Fruit fly (Drosophila melanogaster): Measurements from ENCODE around the gene pinta.

pinta gene

DNA sequence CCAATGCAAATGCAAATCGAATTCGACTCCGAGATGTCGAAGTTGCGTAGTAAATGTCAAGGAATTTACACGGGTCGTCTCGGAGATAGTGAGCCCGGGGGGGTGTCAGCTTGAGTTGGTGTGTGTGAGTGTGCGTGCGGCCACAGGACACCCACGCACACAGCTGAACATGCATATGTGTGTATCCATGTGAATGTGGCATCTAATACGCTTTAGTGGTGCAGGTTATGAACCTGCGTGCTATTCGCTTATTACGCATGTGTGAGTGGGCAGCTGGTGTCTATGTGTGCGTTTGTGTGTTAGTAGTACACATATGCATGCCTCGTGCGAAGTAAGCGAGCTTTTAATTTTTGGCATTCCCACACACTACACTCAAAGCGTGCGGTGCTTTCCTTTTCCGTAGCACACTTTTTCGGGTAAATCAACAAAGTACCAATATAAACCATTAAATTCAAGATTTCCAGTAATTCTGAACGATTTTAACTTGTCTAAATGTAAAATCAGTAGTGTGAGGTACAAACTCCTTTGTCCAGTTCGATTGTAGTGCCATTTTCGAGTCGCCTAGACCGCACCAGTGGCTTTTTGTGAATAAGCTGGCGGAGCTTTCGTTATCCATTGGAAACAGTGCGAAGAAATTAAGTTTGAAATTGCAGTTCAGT lies 44.2 kb upstream of the pinta start (continued):
- TF ChIP-seq CG12659 (GFP tag; optimal IDR thresholded peaks at IDR 0.05): peak; percentile 87
- TF ChIP-seq CG7372 (GFP tag; IDR thresholded peaks at IDR 0.05): peak; percentile 78
- TF ChIP-seq salm (tag; optimal IDR thresholded peaks at IDR 0.05): peak; percentile 62
- TF ChIP-seq CG1792 (GFP tag; optimal IDR thresholded peaks at IDR 0.05): peak; percentile 88
- TF ChIP-seq tna (GFP tag; IDR thresholded peaks at IDR 0.05; ENCODE audit: partially characterized antibody): no peak
- TF ChIP-seq pros (GFP tag; optimal IDR thresholded peaks at IDR 0.05): no peak
- peak; percentile 96 for TF ChIP-seq sens (GFP tag)
- TF ChIP-seq CG12155 (GFP tag; optimal IDR thresholded peaks at IDR 0.05): peak; percentile 79
- TF ChIP-seq croc (GFP tag; conservative IDR thresholded peaks at IDR 0.05): peak; percentile 66
- TF ChIP-seq scrt (GFP tag; optimal IDR thresholded peaks at IDR 0.05): peak; percentile 87
- peak; percentile 93 for TF ChIP-seq caup (GFP tag; optimal IDR thresholded peaks at IDR 0.05; ENCODE audit: severe bottlenecking)
- TF ChIP-seq Gug (GFP tag; IDR thresholded peaks at IDR 0.05): peak; percentile 79
- TF ChIP-seq sug (tag; optimal IDR thresholded peaks at IDR 0.05): peak; percentile 86
- TF ChIP-seq danr (GFP tag; IDR thresholded peaks at IDR 0.05): peak; percentile 61; the same call in 1 of the 2 replicates
- peak; percentile 73 for TF ChIP-seq ERR (GFP tag; optimal IDR thresholded peaks at IDR 0.05)
- no peak for TF ChIP-seq CG17568 (GFP tag; optimal IDR thresholded peaks at IDR 0.05)
- peak; percentile 74 for TF ChIP-seq run (tag; optimal IDR thresholded peaks at IDR 0.05)
- peak; percentile 93 for TF ChIP-seq mam (GFP tag; optimal IDR thresholded peaks at IDR 0.05)
- no peak for TF ChIP-seq br (optimal IDR thresholded peaks at IDR 0.05)
- TF ChIP-seq luna (GFP tag; optimal IDR thresholded peaks at IDR 0.05): peak; percentile 70
- TF ChIP-seq CG3995 (GFP tag; optimal IDR thresholded peaks at IDR 0.05): peak; percentile 23
- peak; percentile 71 for TF ChIP-seq CG5245 (GFP tag; optimal IDR thresholded peaks at IDR 0.05)
- peak; percentile 72; the same call in 2 of the 3 replicates for TF ChIP-seq ase (GFP tag; IDR thresholded peaks at IDR 0.05)
- TF ChIP-seq CG18764 (GFP tag; optimal IDR thresholded peaks at IDR 0.05): peak; percentile 78
- no peak for TF ChIP-seq sna (GFP tag; IDR thresholded peaks at IDR 0.05; ENCODE audit: partially characterized antibody)
- TF ChIP-seq pum (GFP tag; optimal IDR thresholded peaks at IDR 0.05): peak; percentile 87
- no peak for TF ChIP-seq CG9797 (GFP tag; optimal IDR thresholded peaks at IDR 0.05)
- peak; percentile 85 for TF ChIP-seq CG12219 (GFP tag; optimal IDR thresholded peaks at IDR 0.05)
- peak; percentile 50 for TF ChIP-seq Ets97D (GFP tag; optimal IDR thresholded peaks at IDR 0.05)
- peak; percentile 90 for TF ChIP-seq Rfx (GFP tag; IDR thresholded peaks at IDR 0.05)
- TF ChIP-seq Doc2 (GFP tag; IDR thresholded peaks at IDR 0.05): 0 out of 2 replicates have a peak, but pooled peaks have one; percentile 39
- TF ChIP-seq CG6813 (GFP tag; optimal IDR thresholded peaks at IDR 0.05): peak; percentile 80
- TF ChIP-seq CG13775 (GFP tag; optimal IDR thresholded peaks at IDR 0.05): peak; percentile 75
- TF ChIP-seq CG9215 (GFP tag; IDR thresholded peaks at IDR 0.05): peak; percentile 85
- no peak for TF ChIP-seq CG7745 (tag; optimal IDR thresholded peaks at IDR 0.05)
- peak; percentile 78 for TF ChIP-seq Atf-2 (GFP tag; optimal IDR thresholded peaks at IDR 0.05)
- TF ChIP-seq trh (GFP tag; optimal IDR thresholded peaks at IDR 0.05): peak; percentile 50
- TF ChIP-seq CoRest (tag; optimal IDR thresholded peaks at IDR 0.05): peak; percentile 87
- peak; percentile 90 for TF ChIP-seq sob (GFP tag; IDR thresholded peaks at IDR 0.05)
- TF ChIP-seq chm (GFP tag; IDR thresholded peaks at IDR 0.05): peak; percentile 71; the same call in 1 of the 2 replicates
- no peak for TF ChIP-seq TFAM (GFP tag; optimal IDR thresholded peaks at IDR 0.05)
- peak; percentile 87 for TF ChIP-seq NfI (GFP tag; optimal IDR thresholded peaks at IDR 0.05)
- TF ChIP-seq btn (GFP tag; optimal IDR thresholded peaks at IDR 0.05): peak; percentile 70
- peak; percentile 91 for TF ChIP-seq CG15269 (tag; optimal IDR thresholded peaks at IDR 0.05)
- no peak for TF ChIP-seq Trl (optimal IDR thresholded peaks at IDR 0.05)
- TF ChIP-seq Trl (GFP tag; optimal IDR thresholded peaks at IDR 0.05): peak; percentile 91
- TF ChIP-seq sisA (GFP tag; IDR thresholded peaks at IDR 0.05): peak; percentile 83
- peak; percentile 66 for TF ChIP-seq D19B (GFP tag; optimal IDR thresholded peaks at IDR 0.05)
- TF ChIP-seq disco-r (GFP tag; optimal IDR thresholded peaks at IDR 0.05): peak; percentile 57
- peak; percentile 25; the same call in 1 of the 2 replicates for TF ChIP-seq toy (GFP tag; IDR thresholded peaks at IDR 0.05)
- peak; percentile 82 for TF ChIP-seq CG16863 (GFP tag; optimal IDR thresholded peaks at IDR 0.05)
